Worm (Caenorhabditis elegans) whole organism, L4 larva: ENCODE data around the gene sri-19.

Experiments used
- F37D6.2 ChIP-seq: sonication (generic microtip); optimal IDR thresholded peaks from 2 replicates; lab custom pipeline; 2016; ENCODE audit warnings: mild to moderate bottlenecking, missing genetic modification characterization, missing compliant biosample characterization
- Y48G9A.11 ChIP-seq: fragments of 200-800 bp; sonication (Bioruptor generic); IDR thresholded peaks from 2 replicates; pipeline ENCODE4 v1.3.6; 2022; ENCODE audit warnings: missing genetic modification reagents, missing genetic modification characterization, missing compliant biosample characterization
- Y5F2A.4 ChIP-seq: fragments of 200-800 bp; sonication (Bioruptor generic); optimal IDR thresholded peaks from 2 replicates; lab custom pipeline; 2018; ENCODE audit warnings: mild to moderate bottlenecking, missing genetic modification characterization, missing compliant biosample characterization
- ZK337.2 ChIP-seq: fragments of 200-800 bp; sonication (Bioruptor generic); IDR thresholded peaks from 2 replicates; pipeline ENCODE4 v1.3.6; 2022; ENCODE audit warnings: missing genetic modification reagents, missing genetic modification characterization, missing compliant biosample characterization
- aly-2 ChIP-seq: sonication (generic microtip); optimal IDR thresholded peaks from 2 replicates; lab custom pipeline; 2018; ENCODE audit warnings: missing biosample characterization, missing genetic modification characterization
- arid-1 ChIP-seq: fragments of 200-800 bp; sonication (Bioruptor generic); conservative IDR thresholded peaks from 2 replicates; pipeline ENCODE4 v1.3.6; 2022; ENCODE audit warnings: missing genetic modification reagents, missing genetic modification characterization, missing compliant biosample characterization
- attf-4 ChIP-seq: sonication (generic microtip); optimal IDR thresholded peaks from 3 replicates; lab custom pipeline; 2017; ENCODE audit warnings: missing biosample characterization, missing genetic modification characterization
- ceh-20 ChIP-seq: fragments of 200-800 bp; sonication (Bioruptor generic); IDR thresholded peaks from 2 replicates; pipeline ENCODE4 v1.3.6; 2022; ENCODE audit warnings: missing genetic modification reagents, missing genetic modification characterization, missing compliant biosample characterization
- ceh-28 ChIP-seq: fragments of 150-350 bp; optimal IDR thresholded peaks from 2 replicates; lab custom pipeline; 2014; ENCODE audit warnings: missing biosample characterization, missing genetic modification reagents, missing genetic modification characterization
- ceh-62 ChIP-seq: sonication (generic microtip); optimal IDR thresholded peaks from 2 replicates; lab custom pipeline; 2017; ENCODE audit warnings: missing biosample characterization, missing genetic modification characterization
- ces-1 ChIP-seq: fragments of 150-350 bp; sonication (generic microtip); optimal IDR thresholded peaks from 4 replicates; lab custom pipeline; 2014; ENCODE audit warnings: missing biosample characterization, missing genetic modification reagents, missing genetic modification characterization
- cey-2 ChIP-seq: sonication (generic microtip); optimal IDR thresholded peaks from 3 replicates; lab custom pipeline; 2017; ENCODE audit warnings: missing genetic modification characterization, mild to moderate bottlenecking, missing compliant biosample characterization, antibody characterized with exemption, borderline replicate concordance; ENCODE audit not compliant: insufficient read depth
- ctbp-1 ChIP-seq: fragments of 200-800 bp; sonication (Bioruptor generic); IDR thresholded peaks from 2 replicates; pipeline ENCODE4 v1.3.6; 2022; ENCODE audit warnings: missing genetic modification reagents, missing genetic modification characterization, missing compliant biosample characterization
- daf-19 ChIP-seq: fragments of 200-800 bp; sonication (Bioruptor generic); conservative IDR thresholded peaks from 2 replicates; pipeline ENCODE4 v1.3.6; 2022; ENCODE audit warnings: missing genetic modification characterization, missing compliant biosample characterization
- daf-8 ChIP-seq: fragments of 200-800 bp; sonication (Bioruptor generic); IDR thresholded peaks from 2 replicates; pipeline ENCODE4 v1.3.6; 2022; ENCODE audit warnings: missing genetic modification characterization, missing compliant biosample characterization
- dmd-8 ChIP-seq: fragments of 200-800 bp; sonication (Bioruptor generic); IDR thresholded peaks from 2 replicates; pipeline ENCODE4 v1.3.6; 2022; ENCODE audit warnings: missing genetic modification characterization, missing compliant biosample characterization
- dve-1 ChIP-seq: sonication (generic microtip); optimal IDR thresholded peaks from 2 replicates; lab custom pipeline; 2017; ENCODE audit warnings: antibody characterized with exemption, mild to moderate bottlenecking, missing genetic modification characterization, missing compliant biosample characterization; ENCODE audit not compliant: insufficient read depth
- egl-27 ChIP-seq: sonication (generic microtip); optimal IDR thresholded peaks from 3 replicates; lab custom pipeline; 2017; ENCODE audit warnings: missing biosample characterization, missing genetic modification reagents, missing genetic modification characterization
- hlh-11 ChIP-seq: fragments of 200-800 bp; sonication (Bioruptor generic); optimal IDR thresholded peaks from 2 replicates; lab custom pipeline; 2018; ENCODE audit warnings: mild to moderate bottlenecking, missing genetic modification characterization, missing compliant biosample characterization
- hlh-30 ChIP-seq: sonication (generic microtip); optimal IDR thresholded peaks from 2 replicates; lab custom pipeline; 2017; ENCODE audit warnings: antibody characterized with exemption, mild to moderate bottlenecking, missing genetic modification characterization, missing compliant biosample characterization; ENCODE audit not compliant: insufficient read depth
- lin-13 ChIP-seq: fragments of 150-350 bp; optimal IDR thresholded peaks from 2 replicates; lab custom pipeline; 2014; ENCODE audit warnings: missing biosample characterization, missing genetic modification reagents, missing genetic modification characterization
- lin-38 ChIP-seq: fragments of 200-800 bp; sonication (Bioruptor generic); IDR thresholded peaks from 2 replicates; pipeline ENCODE4 v1.3.6; 2022; ENCODE audit warnings: missing genetic modification reagents, missing genetic modification characterization, missing compliant biosample characterization
- lin-39 ChIP-seq: fragments of 150-350 bp; optimal IDR thresholded peaks from 2 replicates; lab custom pipeline; 2014; ENCODE audit warnings: missing biosample characterization, missing genetic modification reagents, missing genetic modification characterization
- lir-3 ChIP-seq: sonication (generic microtip); optimal IDR thresholded peaks from 2 replicates; lab custom pipeline; 2016; ENCODE audit warnings: mild to moderate bottlenecking, missing genetic modification characterization, missing compliant biosample characterization
- lsy-2 ChIP-seq, 2 experiments: fragments of 150-350 bp in 1 of 2; sonication (generic microtip) in 1 of 2; optimal IDR thresholded peaks; 2 replicates each; lab custom pipeline; 2014 to 2017; ENCODE audit warnings: missing biosample characterization in 2 of 2, missing genetic modification characterization in 2 of 2
- madf-5 ChIP-seq, 2 experiments: fragments of 200-800 bp; sonication (Bioruptor generic); IDR thresholded peaks; 2 replicates each; pipeline ENCODE4 v1.3.6; 2022; ENCODE audit warnings: missing compliant biosample characterization in 2 of 2, missing genetic modification characterization in 2 of 2
- madf-9 ChIP-seq: fragments of 200-800 bp; sonication (Bioruptor generic); conservative IDR thresholded peaks from 2 replicates; pipeline ENCODE4 v1.3.6; 2022; ENCODE audit warnings: missing genetic modification reagents, missing genetic modification characterization, missing compliant biosample characterization
- mdl-1 ChIP-seq, 2 experiments: fragments of 150-350 bp in 1 of 2; sonication (generic microtip) in 1 of 2; optimal IDR thresholded peaks; 2 replicates each; lab custom pipeline; 2014 to 2017; ENCODE audit warnings: missing biosample characterization in 2 of 2, missing genetic modification characterization in 2 of 2
- mep-1 ChIP-seq: fragments of 150-350 bp; sonication (generic microtip); optimal IDR thresholded peaks from 3 replicates; lab custom pipeline; 2014; ENCODE audit warnings: missing biosample characterization, missing genetic modification characterization
- mes-2 ChIP-seq: sonication (generic microtip); optimal IDR thresholded peaks from 2 replicates; lab custom pipeline; 2016; ENCODE audit warnings: missing genotype, mild to moderate bottlenecking, missing genetic modification characterization, missing compliant biosample characterization; ENCODE audit not compliant: poor library complexity, severe bottlenecking
- mxl-3 ChIP-seq: fragments of 200-800 bp; sonication (Bioruptor generic); optimal IDR thresholded peaks from 2 replicates; lab custom pipeline; 2018; ENCODE audit warnings: mild to moderate bottlenecking, missing genetic modification characterization, missing compliant biosample characterization
- nhr-10 ChIP-seq: fragments of 150-350 bp; optimal IDR thresholded peaks from 2 replicates; lab custom pipeline; 2014; ENCODE audit warnings: missing biosample characterization, missing genetic modification characterization
- nhr-11 ChIP-seq: fragments of 150-350 bp; optimal IDR thresholded peaks from 2 replicates; lab custom pipeline; 2014; ENCODE audit warnings: missing biosample characterization, missing genetic modification characterization
- nhr-28 ChIP-seq: fragments of 150-350 bp; optimal IDR thresholded peaks from 2 replicates; lab custom pipeline; 2014; ENCODE audit warnings: missing biosample characterization, missing genetic modification characterization
- nhr-41 ChIP-seq: fragments of 200-800 bp; sonication (Bioruptor generic); IDR thresholded peaks from 2 replicates; pipeline ENCODE4 v1.3.6; 2022; ENCODE audit warnings: missing genetic modification reagents, missing genetic modification characterization, missing compliant biosample characterization
- nhr-42 ChIP-seq: fragments of 200-800 bp; sonication (Bioruptor generic); IDR thresholded peaks from 2 replicates; pipeline ENCODE4 v1.3.6; 2022; ENCODE audit warnings: missing genetic modification characterization, missing compliant biosample characterization
- pha-4 ChIP-seq, 2 experiments: fragments of 150-350 bp in 1 of 2; fragments of 200-800 bp in 1 of 2; sonication (Bioruptor generic) in 1 of 2; IDR thresholded peaks in 1 of 2; optimal IDR thresholded peaks in 1 of 2; 2 replicates each; pipeline versions ENCODE4 v1.3.6 to Lab custom; 2014 to 2022; ENCODE audit warnings: missing genetic modification characterization in 2 of 2, missing genetic modification reagents in 2 of 2, missing biosample characterization in 1 of 2, missing compliant biosample characterization in 1 of 2
- php-3 ChIP-seq: fragments of 200-800 bp; sonication (Bioruptor generic); IDR thresholded peaks from 2 replicates; pipeline ENCODE4 v1.3.6; 2022; ENCODE audit warnings: missing genetic modification reagents, missing genetic modification characterization, missing compliant biosample characterization
- set-16 ChIP-seq: fragments of 200-800 bp; sonication (Bioruptor generic); IDR thresholded peaks from 2 replicates; pipeline ENCODE4 v1.3.6; 2022; ENCODE audit warnings: missing genetic modification reagents, missing genetic modification characterization, missing compliant biosample characterization
- tra-1 ChIP-seq: fragments of 200-800 bp; sonication (Bioruptor generic); IDR thresholded peaks from 2 replicates; pipeline ENCODE4 v1.3.6; 2022; ENCODE audit warnings: missing genetic modification reagents, missing genetic modification characterization, missing compliant biosample characterization
- unc-39 ChIP-seq: sonication (generic microtip); optimal IDR thresholded peaks from 2 replicates; lab custom pipeline; 2017; ENCODE audit warnings: missing biosample characterization, missing genetic modification characterization
- unc-62 ChIP-seq, 3 experiments: fragments of 150-350 bp in 1 of 3; sonication (generic microtip); optimal IDR thresholded peaks in 2 of 3; peaks in 1 of 3; 1 replicate in 1 of 3; 2 replicates in 2 of 3; lab custom pipeline; 2014 to 2017; ENCODE audit warnings: missing biosample characterization in 3 of 3, missing genetic modification characterization in 3 of 3, missing genetic modification reagents in 3 of 3, missing genotype in 1 of 3
- zip-2 ChIP-seq: fragments of 150-350 bp; optimal IDR thresholded peaks from 2 replicates; lab custom pipeline; 2014; ENCODE audit warnings: missing biosample characterization, missing genetic modification characterization
- ztf-7 ChIP-seq: fragments of 150-350 bp; optimal IDR thresholded peaks from 2 replicates; lab custom pipeline; 2014; ENCODE audit warnings: missing biosample characterization, missing genetic modification characterization

Gene sri-19

ce11 chrIV:11004273-11004672 lies 46.1 kb downstream of the sri-19 start, which contains the start of gene F13H10.1:
Gene F13H10.1, plus strand, starts transcription at chrIV:11004573.
- TF ChIP-seq unc-39 (tag; lab: Kevin White, UChicago), result no peak
- no peak for TF ChIP-seq nhr-42 (GFP tag; lab: Robert Waterston, UW)
- no peak for TF ChIP-seq php-3
- no peak for TF ChIP-seq madf-5 (GFP tag; IDR thresholded peaks at IDR 0.05; lab: Robert Waterston, UW)
- TF ChIP-seq zip-2 (tag; lab: Kevin White, UChicago), result no peak

- peak; percentile 76 for TF ChIP-seq nhr-11 (tag; lab: Kevin White, UChicago)
- no peak for TF ChIP-seq ZK337.2 (GFP tag; lab: Robert Waterston, UW)
- peak in 1 of 2 experiments; percentile 3 for TF ChIP-seq lsy-2 (tag; optimal IDR thresholded peaks at IDR 0.05; lab: Kevin White, UChicago)
- no peak for TF ChIP-seq ceh-28
These were observed 48.2 kb downstream of the sri-19 start for ce11 chrIV:11006383-11006782.

ce11 chrIV:11006868-11007267 lies 48.7 kb downstream of the sri-19 start:
- TF ChIP-seq aly-2 (tag; lab: Kevin White, UChicago) (no peak), set-16 (GFP tag; lab: Robert Waterston, UW) (no peak), nhr-28 (peak; percentile 18), daf-19 (no peak), attf-4 (no peak), nhr-10 (tag; lab: Kevin White, UChicago) (no peak), ctbp-1 (no peak), dve-1 (tag; lab: Kevin White, UChicago) (peak; percentile 48), Y5F2A.4 (no peak), mxl-3 (GFP tag; lab: Kevin White, UChicago) (no peak), ztf-7 (no peak), egl-27 (tag; lab: Kevin White, UChicago) (no peak), dmd-8 (GFP tag; lab: Robert Waterston, UW) (no peak), unc-62 (GFP tag; optimal IDR thresholded peaks at IDR 0.05 in 1 of 2; lab: Kevin White, UChicago) (peak in 1 of 2 experiments; percentile 66), unc-62 (tag; optimal IDR thresholded peaks at IDR 0.05; lab: Kevin White, UChicago) (no peak), mdl-1 (tag; optimal IDR thresholded peaks at IDR 0.05; lab: Kevin White, UChicago) (no peak), lir-3 (tag; lab: Kevin White, UChicago) (no peak), Y48G9A.11 (GFP tag; lab: Robert Waterston, UW) (no peak), tra-1 (GFP tag; lab: Robert Waterston, UW) (no peak)

- TF ChIP-seq Y5F2A.4 (no peak), hlh-11 (tag; lab: Kevin White, UChicago) (no peak), pha-4 (GFP tag; IDR thresholded peaks at IDR 0.05; lab: Robert Waterston, UW) (no peak), pha-4 (tag; optimal IDR thresholded peaks at IDR 0.05; lab: Kevin White, UChicago) (peak; percentile 15), dmd-8 (GFP tag; lab: Robert Waterston, UW) (no peak), hlh-30 (tag; lab: Kevin White, UChicago) (peak; percentile 70), nhr-28 (peak; percentile 29), Y48G9A.11 (GFP tag; lab: Robert Waterston, UW) (no peak), mes-2 (tag; lab: Kevin White, UChicago) (no peak), daf-19 (no peak), mep-1 (peak; percentile 14), madf-5 (GFP tag; IDR thresholded peaks at IDR 0.05; lab: Robert Waterston, UW) (no peak), daf-8 (no peak), ZK337.2 (GFP tag; lab: Robert Waterston, UW) (no peak), attf-4 (no peak), madf-9 (GFP tag; lab: Robert Waterston, UW) (no peak), lin-39 (tag; lab: Kevin White, UChicago) (no peak), ces-1 (no peak), lin-13 (GFP tag; lab: Kevin White, UChicago) (no peak), cey-2 (no peak), nhr-41 (no peak), dve-1 (tag; lab: Kevin White, UChicago) (peak; percentile 29), arid-1 (no peak), ceh-20 (GFP tag; lab: Robert Waterston, UW) (no peak), lin-38 (GFP tag; lab: Robert Waterston, UW) (no peak), ceh-62 (no peak), lir-3 (tag; lab: Kevin White, UChicago) (no peak), F37D6.2 (tag; lab: Kevin White, UChicago) (no peak), unc-39 (tag; lab: Kevin White, UChicago) (no peak)
These were observed 50.1 kb downstream of the sri-19 start for ce11 chrIV:11008255-11008654.
